Fruit fly (Drosophila melanogaster) whole organism, embryonic: ENCODE measurements around the gene CG15141.
A peak's percentile ranks its signal among the peaks of the same experiment; 100 is the strongest.

Experiments used
- CG1024 ChIP-seq: fragments of 200-800 bp; sonication (Bioruptor generic); IDR thresholded peaks from 2 replicates; pipeline ENCODE4 v1.3.6; 2022; ENCODE audit warnings: missing biosample characterization, missing genetic modification characterization
- CG10462 ChIP-seq: fragments of 200-800 bp; sonication (Bioruptor generic); optimal IDR thresholded peaks from 2 replicates; lab custom pipeline; 2016; ENCODE audit warnings: missing biosample characterization, missing genetic modification characterization
- CG12219 ChIP-seq: fragments of 200-800 bp; sonication (Bioruptor generic); optimal IDR thresholded peaks from 3 replicates; lab custom pipeline; 2018; ENCODE audit warnings: missing biosample characterization, mild to moderate bottlenecking, missing genetic modification characterization
- CG13296 ChIP-seq: fragments of 200-800 bp; sonication (Bioruptor generic); optimal IDR thresholded peaks from 3 replicates; lab custom pipeline; 2018; ENCODE audit warnings: missing biosample characterization, mild to moderate bottlenecking, missing genetic modification characterization
- CG14050 ChIP-seq: fragments of 200-800 bp; sonication (Bioruptor generic); IDR thresholded peaks from 3 replicates; pipeline ENCODE4 v1.3.6; 2022; ENCODE audit warnings: missing biosample characterization, missing genetic modification characterization
- CG15514 ChIP-seq: fragments of 200-800 bp; sonication (Bioruptor generic); optimal IDR thresholded peaks from 3 replicates; lab custom pipeline; 2017; ENCODE audit warnings: missing biosample characterization, missing genetic modification characterization, mild to moderate bottlenecking, moderate library complexity, missing genetic modification reagents
- CG16779 ChIP-seq: fragments of 200-800 bp; sonication (Bioruptor generic); IDR thresholded peaks from 2 replicates; pipeline ENCODE4 v1.3.6; 2022; ENCODE audit warnings: missing biosample characterization, missing genetic modification characterization
- CG17186 ChIP-seq: fragments of 200-800 bp; sonication (Bioruptor generic); optimal IDR thresholded peaks from 3 replicates; lab custom pipeline; 2017; ENCODE audit warnings: missing biosample characterization, missing genetic modification reagents, missing genetic modification characterization
- CG18619 ChIP-seq: fragments of 200-800 bp; sonication (Bioruptor generic); optimal IDR thresholded peaks from 3 replicates; lab custom pipeline; 2017; ENCODE audit warnings: missing biosample characterization, mild to moderate bottlenecking, missing genetic modification characterization
- CG2120 ChIP-seq: fragments of 200-800 bp; sonication (Bioruptor generic); optimal IDR thresholded peaks from 3 replicates; lab custom pipeline; 2016; ENCODE audit warnings: missing biosample characterization, missing genetic modification characterization
- CG33213 ChIP-seq: fragments of 200-800 bp; sonication (Bioruptor generic); optimal IDR thresholded peaks from 3 replicates; lab custom pipeline; 2016; ENCODE audit warnings: missing biosample characterization, missing genetic modification characterization
- CG33557 ChIP-seq: fragments of 200-800 bp; sonication (Bioruptor generic); optimal IDR thresholded peaks from 2 replicates; lab custom pipeline; 2019; ENCODE audit warnings: missing biosample characterization, mild to moderate bottlenecking, missing genetic modification characterization, moderate library complexity
- CG3407 ChIP-seq: fragments of 200-800 bp; sonication (Bioruptor generic); optimal IDR thresholded peaks from 2 replicates; lab custom pipeline; 2018; ENCODE audit warnings: missing biosample characterization, mild to moderate bottlenecking, missing genetic modification characterization
- CG42726 ChIP-seq: fragments of 200-800 bp; sonication (Bioruptor generic); IDR thresholded peaks from 2 replicates; pipeline ENCODE4 v1.3.6; 2022; ENCODE audit warnings: missing biosample characterization, missing genetic modification characterization; ENCODE audit not compliant: partially characterized antibody
- CG4820 ChIP-seq: fragments of 200-800 bp; sonication (Bioruptor generic); optimal IDR thresholded peaks from 3 replicates; lab custom pipeline; 2016; ENCODE audit warnings: missing biosample characterization, missing genetic modification characterization
- CG6689 ChIP-seq: fragments of 200-800 bp; sonication (Bioruptor generic); IDR thresholded peaks from 2 replicates; pipeline ENCODE4 v1.3.6; 2022; ENCODE audit warnings: missing biosample characterization, missing genetic modification characterization
- CG7372 ChIP-seq: fragments of 200-800 bp; sonication (Bioruptor generic); IDR thresholded peaks from 2 replicates; pipeline ENCODE4 v1.3.6; 2022; ENCODE audit warnings: missing biosample characterization, missing genetic modification characterization
- CG7928 ChIP-seq: fragments of 200-800 bp; sonication (Bioruptor generic); optimal IDR thresholded peaks from 2 replicates; lab custom pipeline; 2017; ENCODE audit warnings: missing biosample characterization, mild to moderate bottlenecking, missing genetic modification characterization
- CG9609 ChIP-seq: fragments of 200-800 bp; sonication (Bioruptor generic); optimal IDR thresholded peaks from 3 replicates; lab custom pipeline; 2016; ENCODE audit warnings: missing biosample characterization, missing genetic modification characterization
- CTCF ChIP-seq: fragments of 200-800 bp; sonication (Bioruptor generic); optimal IDR thresholded peaks from 2 replicates; lab custom pipeline; 2017; ENCODE audit warnings: missing biosample characterization, mild to moderate bottlenecking, missing genetic modification characterization, moderate library complexity
- Camta ChIP-seq: fragments of 200-800 bp; sonication (Bioruptor generic); optimal IDR thresholded peaks from 2 replicates; lab custom pipeline; 2016; ENCODE audit warnings: missing biosample characterization, missing genetic modification characterization
- HHEX ChIP-seq: fragments of 200-800 bp; sonication (Bioruptor generic); optimal IDR thresholded peaks from 3 replicates; lab custom pipeline; 2017; ENCODE audit warnings: missing biosample characterization, mild to moderate bottlenecking, missing genetic modification characterization, missing genetic modification reagents
- Hr3 ChIP-seq: fragments of 200-800 bp; sonication (Bioruptor generic); optimal IDR thresholded peaks from 3 replicates; lab custom pipeline; 2016; ENCODE audit warnings: missing biosample characterization, missing genetic modification characterization
- MESR4 ChIP-seq: fragments of 200-800 bp; sonication (Bioruptor generic); optimal IDR thresholded peaks from 2 replicates; lab custom pipeline; 2018; ENCODE audit warnings: missing biosample characterization, mild to moderate bottlenecking, missing genetic modification characterization, moderate library complexity
- MTF-1 ChIP-seq: fragments of 200-800 bp; sonication (Bioruptor generic); optimal IDR thresholded peaks from 2 replicates; lab custom pipeline; 2018; ENCODE audit warnings: missing biosample characterization, mild to moderate bottlenecking, missing genetic modification characterization, borderline replicate concordance
- Nf-YB ChIP-seq: fragments of 200-800 bp; sonication (Bioruptor generic); optimal IDR thresholded peaks from 3 replicates; lab custom pipeline; 2019; ENCODE audit warnings: missing biosample characterization, mild to moderate bottlenecking, missing genetic modification characterization, moderate library complexity
- Nf-YC ChIP-seq: fragments of 200-800 bp; optimal IDR thresholded peaks from 3 replicates; lab custom pipeline; 2019; ENCODE audit warnings: missing biosample characterization, mild to moderate bottlenecking, missing genetic modification characterization, moderate library complexity
- NfI ChIP-seq: fragments of 200-800 bp; sonication (Bioruptor generic); optimal IDR thresholded peaks from 3 replicates; lab custom pipeline; 2018; ENCODE audit warnings: missing biosample characterization, mild to moderate bottlenecking, missing genetic modification characterization, moderate library complexity
- Rfx ChIP-seq: fragments of 200-800 bp; sonication (Bioruptor generic); IDR thresholded peaks from 2 replicates; pipeline ENCODE4 v1.3.6; 2022; ENCODE audit warnings: missing biosample characterization, missing genetic modification characterization
- Xbp1 ChIP-seq: fragments of 200-800 bp; sonication (Bioruptor generic); optimal IDR thresholded peaks from 3 replicates; lab custom pipeline; 2016; ENCODE audit warnings: missing biosample characterization, mild to moderate bottlenecking, missing genetic modification characterization
- ab ChIP-seq: fragments of 200-800 bp; sonication (Bioruptor generic); optimal IDR thresholded peaks from 2 replicates; lab custom pipeline; 2016; ENCODE audit warnings: missing biosample characterization, missing genetic modification characterization
- ato ChIP-seq: fragments of 200-800 bp; sonication (Bioruptor generic); IDR thresholded peaks from 2 replicates; pipeline ENCODE4 v1.3.6; 2022; ENCODE audit warnings: missing biosample characterization, missing genetic modification characterization; ENCODE audit not compliant: partially characterized antibody
- bbx ChIP-seq: fragments of 200-800 bp; sonication (Bioruptor generic); IDR thresholded peaks from 2 replicates; pipeline ENCODE4 v1.3.6; 2022; ENCODE audit warnings: missing biosample characterization, missing genetic modification characterization; ENCODE audit not compliant: partially characterized antibody
- bowl ChIP-seq: fragments of 200-800 bp; sonication (Bioruptor generic); IDR thresholded peaks from 2 replicates; pipeline ENCODE4 v1.3.6; 2022; ENCODE audit warnings: missing biosample characterization, missing genetic modification characterization
- cad ChIP-seq: fragments of >200 bp; optimal IDR thresholded peaks from 2 replicates; lab custom pipeline; 2017; ENCODE audit warnings: missing biosample characterization, missing genetic modification characterization
- caup ChIP-seq: fragments of 200-800 bp; sonication (Bioruptor generic); optimal IDR thresholded peaks from 3 replicates; lab custom pipeline; 2017; ENCODE audit warnings: missing biosample characterization, mild to moderate bottlenecking, missing genetic modification characterization, moderate library complexity; ENCODE audit not compliant: severe bottlenecking
- chif ChIP-seq, 2 experiments: fragments of 200-800 bp; sonication (Bioruptor generic); optimal IDR thresholded peaks; 3 replicates each; lab custom pipeline; 2016; ENCODE audit warnings: missing biosample characterization in 2 of 2, missing genetic modification characterization in 2 of 2
- chn ChIP-seq: fragments of 200-800 bp; sonication (Bioruptor generic); optimal IDR thresholded peaks from 2 replicates; lab custom pipeline; 2016; ENCODE audit warnings: missing biosample characterization, missing genetic modification characterization
- crol ChIP-seq: fragments of 200-800 bp; sonication (Bioruptor generic); IDR thresholded peaks from 2 replicates; pipeline ENCODE4 v1.3.6; 2022; ENCODE audit warnings: missing biosample characterization, missing genetic modification characterization
- crp ChIP-seq, 2 experiments: fragments of 200-800 bp; sonication (Bioruptor generic); optimal IDR thresholded peaks; 2 replicates in 1 of 2; 3 replicates in 1 of 2; lab custom pipeline; 2017; ENCODE audit warnings: missing biosample characterization in 2 of 2, missing genetic modification characterization in 2 of 2, mild to moderate bottlenecking in 1 of 2, moderate library complexity in 1 of 2
- dan ChIP-seq: fragments of 200-800 bp; sonication (Bioruptor generic); IDR thresholded peaks from 2 replicates; pipeline ENCODE4 v1.3.6; 2022; ENCODE audit warnings: missing biosample characterization, missing genetic modification characterization
- fd3F ChIP-seq: fragments of 200-800 bp; sonication (Bioruptor generic); optimal IDR thresholded peaks from 2 replicates; lab custom pipeline; 2018; ENCODE audit warnings: missing biosample characterization, mild to moderate bottlenecking, missing genetic modification characterization, moderate library complexity
- ftz-f1 ChIP-seq: fragments of 200-800 bp; sonication (Bioruptor generic); optimal IDR thresholded peaks from 2 replicates; lab custom pipeline; 2016; ENCODE audit warnings: missing biosample characterization, missing genetic modification characterization
- h ChIP-seq: fragments of >200 bp; optimal IDR thresholded peaks from 2 replicates; lab custom pipeline; 2017
- insv ChIP-seq, 2 experiments: fragments of 200-800 bp; sonication (Bioruptor generic); optimal IDR thresholded peaks; 3 replicates each; lab custom pipeline; 2016 to 2018; ENCODE audit warnings: missing biosample characterization in 2 of 2, missing genetic modification characterization in 2 of 2
- lilli ChIP-seq: fragments of 200-800 bp; sonication (Bioruptor generic); optimal IDR thresholded peaks from 3 replicates; lab custom pipeline; 2016; ENCODE audit warnings: missing biosample characterization, missing genetic modification characterization
- salm ChIP-seq: fragments of 200-800 bp; sonication (Bioruptor generic); optimal IDR thresholded peaks from 2 replicates; lab custom pipeline; 2018; ENCODE audit warnings: missing biosample characterization, mild to moderate bottlenecking, missing genetic modification characterization
- sd ChIP-seq: fragments of 200-800 bp; sonication (Bioruptor generic); optimal IDR thresholded peaks from 3 replicates; lab custom pipeline; 2018; ENCODE audit warnings: missing biosample characterization, mild to moderate bottlenecking, missing genetic modification characterization, moderate library complexity
- sens ChIP-seq: fragments of 200-800 bp; sonication (Bioruptor generic); peaks from one replicate; lab custom pipeline; 2016; ENCODE audit warnings: missing biosample characterization, missing genetic modification characterization
- slp2 ChIP-seq: fragments of 200-800 bp; sonication (Bioruptor generic); optimal IDR thresholded peaks from 2 replicates; lab custom pipeline; 2016; ENCODE audit warnings: missing biosample characterization, missing genetic modification characterization
- usp ChIP-seq: fragments of >200 bp; optimal IDR thresholded peaks from 2 replicates; lab custom pipeline; 2017; ENCODE audit warnings: missing biosample characterization, missing genetic modification characterization

CG15141 gene

dm6 chr2L:17447071-17447470 lies 36.6 kb downstream of the CG15141 start:
- TF ChIP-seq sens (GFP tag; lab: Kevin White, UChicago) (peak; percentile 22), CG33557 (GFP tag; lab: Kevin White, UChicago) (no peak)

dm6 chr2L:17448435-17448834 lies 38.0 kb downstream of the CG15141 start:
- TF ChIP-seq cad (GFP tag; lab: Kevin White, UChicago): no peak
- no peak for TF ChIP-seq ato (GFP tag; lab: Robert Waterston, UW)
- TF ChIP-seq CG33213 (GFP tag; lab: Kevin White, UChicago): no peak
- TF ChIP-seq Nf-YC (tag; lab: Kevin White, UChicago): no peak
- no peak for TF ChIP-seq h
- TF ChIP-seq sens (GFP tag; lab: Kevin White, UChicago): no peak
- no peak for TF ChIP-seq CG4820 (GFP tag; lab: Kevin White, UChicago)
- TF ChIP-seq CG18619 (GFP tag; lab: Kevin White, UChicago): no peak
- no peak for TF ChIP-seq chif (GFP tag; optimal IDR thresholded peaks at IDR 0.05; lab: Kevin White, UChicago)
- no peak for TF ChIP-seq CG9609 (GFP tag; lab: Kevin White, UChicago)
- TF ChIP-seq CG1024: no peak
- TF ChIP-seq dan (GFP tag; lab: Robert Waterston, UW): no peak
- TF ChIP-seq CG7372 (GFP tag; lab: Robert Waterston, UW): no peak
- TF ChIP-seq Xbp1 (GFP tag; lab: Kevin White, UChicago): no peak
- TF ChIP-seq CG13296: peak; percentile 4
- TF ChIP-seq bbx (GFP tag; lab: Robert Waterston, UW): no peak
- TF ChIP-seq Hr3 (GFP tag; lab: Kevin White, UChicago): no peak
- no peak for TF ChIP-seq lilli (GFP tag; lab: Kevin White, UChicago)
- TF ChIP-seq ftz-f1 (GFP tag; lab: Kevin White, UChicago): no peak
- TF ChIP-seq caup (GFP tag; lab: Kevin White, UChicago): peak; percentile 17
- TF ChIP-seq Rfx (GFP tag; lab: Robert Waterston, UW): no peak
- no peak for TF ChIP-seq CG10462
- no peak for TF ChIP-seq CG42726 (GFP tag; lab: Robert Waterston, UW)
- no peak for TF ChIP-seq crp (GFP tag; optimal IDR thresholded peaks at IDR 0.05; lab: Kevin White, UChicago)
- TF ChIP-seq CG14050 (GFP tag; lab: Robert Waterston, UW): no peak
- TF ChIP-seq MESR4: no peak
- no peak for TF ChIP-seq chn
- TF ChIP-seq HHEX (GFP tag; lab: Kevin White, UChicago): peak; percentile 2
- no peak for TF ChIP-seq NfI (GFP tag; lab: Kevin White, UChicago)
- no peak for TF ChIP-seq usp (GFP tag; lab: Kevin White, UChicago)
- no peak for TF ChIP-seq CG3407
- TF ChIP-seq crol (GFP tag; lab: Robert Waterston, UW): peak; percentile 96
- TF ChIP-seq CG15514: peak; percentile 15
- no peak for TF ChIP-seq CG16779
- TF ChIP-seq CG12219 (GFP tag; lab: Kevin White, UChicago): no peak
- no peak for TF ChIP-seq ab (GFP tag; lab: Kevin White, UChicago)
- no peak for TF ChIP-seq CG7928
- TF ChIP-seq sd (tag; lab: Kevin White, UChicago): peak; percentile 32
- TF ChIP-seq slp2 (GFP tag; lab: Kevin White, UChicago): no peak
- no peak for TF ChIP-seq CG17186
- TF ChIP-seq MTF-1 (GFP tag; lab: Kevin White, UChicago): no peak
- no peak for TF ChIP-seq fd3F (GFP tag; lab: Kevin White, UChicago)
- TF ChIP-seq insv (GFP tag; optimal IDR thresholded peaks at IDR 0.05; lab: Kevin White, UChicago): no peak
- no peak for TF ChIP-seq Camta (GFP tag; lab: Kevin White, UChicago)
- no peak for TF ChIP-seq Nf-YB (GFP tag; lab: Kevin White, UChicago)
- TF ChIP-seq CG6689 (GFP tag; lab: Robert Waterston, UW): no peak
- no peak for TF ChIP-seq bowl (GFP tag; lab: Robert Waterston, UW)
- TF ChIP-seq CTCF (GFP tag; lab: Kevin White, UChicago): no peak
- TF ChIP-seq salm (tag; lab: Kevin White, UChicago): no peak
- no peak for TF ChIP-seq CG2120 (GFP tag; lab: Kevin White, UChicago)
